Worm (Caenorhabditis elegans) whole organism, mixed stage, embryonic: ENCODE data around the gene hipr-1.

ENCODE experiments used
- blmp-1 ChIP-seq: fragments of 150-350 bp; optimal IDR thresholded peaks from 2 replicates; lab custom pipeline; 2014; ENCODE audit warnings: missing biosample characterization, missing genetic modification characterization
- elt-1 ChIP-seq: sonication (generic microtip); optimal IDR thresholded peaks from 2 replicates; lab custom pipeline; 2017; ENCODE audit warnings: missing genetic modification characterization, mild to moderate bottlenecking, missing compliant biosample characterization, antibody characterized with exemption, moderate library complexity, borderline replicate concordance; ENCODE audit not compliant: insufficient read depth
- elt-3 ChIP-seq: fragments of 150-350 bp; optimal IDR thresholded peaks from 2 replicates; lab custom pipeline; 2014; ENCODE audit warnings: missing biosample characterization, missing genetic modification characterization
- lin-13 ChIP-seq: fragments of 150-350 bp; optimal IDR thresholded peaks from 2 replicates; lab custom pipeline; 2014; ENCODE audit warnings: missing biosample characterization, missing genetic modification characterization
- nhr-237 ChIP-seq: fragments of 150-350 bp; optimal IDR thresholded peaks from 2 replicates; lab custom pipeline; 2014; ENCODE audit warnings: missing biosample characterization, missing genetic modification characterization
- nhr-28 ChIP-seq: fragments of 150-350 bp; optimal IDR thresholded peaks from 2 replicates; lab custom pipeline; 2014; ENCODE audit warnings: missing biosample characterization, missing genetic modification characterization
- nhr-76 ChIP-seq: sonication (generic microtip); optimal IDR thresholded peaks from 2 replicates; lab custom pipeline; 2017; ENCODE audit warnings: missing biosample characterization, missing genetic modification characterization
- pha-4 ChIP-seq: fragments of 150-350 bp; optimal IDR thresholded peaks from 2 replicates; lab custom pipeline; 2018; ENCODE audit warnings: missing biosample characterization, missing genetic modification reagents, missing genetic modification characterization
- snpc-4 ChIP-seq: fragments of 150-350 bp; optimal IDR thresholded peaks from 2 replicates; lab custom pipeline; 2014; ENCODE audit warnings: missing biosample characterization, missing genetic modification characterization
- sptf-1 ChIP-seq: sonication (generic microtip); optimal IDR thresholded peaks from 2 replicates; lab custom pipeline; 2017; ENCODE audit warnings: mild to moderate bottlenecking, missing genetic modification characterization, moderate library complexity, missing compliant biosample characterization

ce11 chrIII:8748620-8749019 lies 28.6 kb downstream of the hipr-1 start:
- TF ChIP-seq sptf-1 (tag; lab: Kevin White, UChicago) (no peak), blmp-1 (tag; lab: Kevin White, UChicago) (no peak), lin-13 (tag; lab: Kevin White, UChicago) (no peak), snpc-4 (tag; lab: Kevin White, UChicago) (no peak), elt-3 (tag; lab: Kevin White, UChicago) (no peak), elt-1 (tag; lab: Kevin White, UChicago) (no peak), nhr-76 (tag; lab: Kevin White, UChicago) (no peak), pha-4 (tag; lab: Kevin White, UChicago) (no peak), nhr-28 (tag; lab: Kevin White, UChicago) (no peak), nhr-237 (tag; lab: Kevin White, UChicago) (no peak)
